Worm (Caenorhabditis elegans): Measurements from ENCODE around the gene cyn-13.

The cyn-13 gene

ce11 chrIV:17111813-17112212 lies 4.6 kb downstream of the cyn-13 start, which contains the start of gene Y116A8C.33:
Gene Y116A8C.33, plus strand, starts transcription at chrIV:17112113.
- TF ChIP-seq ceh-82 (tag; optimal IDR thresholded peaks at IDR 0.05), result no peak
- no peak for TF ChIP-seq sea-2 (GFP tag; optimal IDR thresholded peaks at IDR 0.05)
- TF ChIP-seq nhr-77 (tag; optimal IDR thresholded peaks at IDR 0.05), result no peak
- TF ChIP-seq ceh-16 (tag; optimal IDR thresholded peaks at IDR 0.05), result no peak
- TF ChIP-seq ceh-9 (tag; optimal IDR thresholded peaks at IDR 0.05), result no peak
- TF ChIP-seq nhr-67 (tag; optimal IDR thresholded peaks at IDR 0.05), result no peak
- no peak for TF ChIP-seq skn-1 (tag; optimal IDR thresholded peaks at IDR 0.05)
- TF ChIP-seq jun-1 (tag; optimal IDR thresholded peaks at IDR 0.05), result no peak
- TF ChIP-seq elt-3 (tag; optimal IDR thresholded peaks at IDR 0.05), result no peak

- TF ChIP-seq unc-39 (tag; optimal IDR thresholded peaks at IDR 0.05) (no peak), lin-15B (tag; optimal IDR thresholded peaks at IDR 0.05) (no peak), pha-4 (tag; optimal IDR thresholded peaks at IDR 0.05) (no peak), nhr-237 (tag; optimal IDR thresholded peaks at IDR 0.05) (no peak), elt-2 (tag; optimal IDR thresholded peaks at IDR 0.05) (no peak), ama-1 (optimal IDR thresholded peaks at IDR 0.05) (no peak), R02D3.7 (tag; optimal IDR thresholded peaks at IDR 0.05) (no peak), jun-1 (tag; optimal IDR thresholded peaks at IDR 0.05) (no peak), egl-5 (tag; optimal IDR thresholded peaks at IDR 0.05) (no peak), aly-2 (tag; optimal IDR thresholded peaks at IDR 0.05) (no peak), daf-12 (tag; optimal IDR thresholded peaks at IDR 0.05) (no peak), elt-3 (tag; optimal IDR thresholded peaks at IDR 0.05) (no peak), ztf-4 (tag; optimal IDR thresholded peaks at IDR 0.05) (no peak), nhr-76 (tag; optimal IDR thresholded peaks at IDR 0.05) (no peak)
These were observed 5.6 kb downstream of the cyn-13 start, which contains the start of gene sfa-1 for ce11 chrIV:17110882-17111281. Gene sfa-1, minus strand, starts transcription at chrIV:17110982.

ce11 chrIV:17109436-17109835 lies 7.0 kb downstream of the cyn-13 start:
- TF ChIP-seq nfya-1 (tag; optimal IDR thresholded peaks at IDR 0.05; ENCODE audit: insufficient read depth) (peak; percentile 91), sea-2 (GFP tag; optimal IDR thresholded peaks at IDR 0.05) (no peak)

- no peak for TF ChIP-seq snpc-4 (tag; optimal IDR thresholded peaks at IDR 0.05)
- no peak for TF ChIP-seq ama-1 (optimal IDR thresholded peaks at IDR 0.05)
- TF ChIP-seq hmg-11 (tag; optimal IDR thresholded peaks at IDR 0.05), result no peak
- peak; percentile 87 for TF ChIP-seq nfya-1 (tag; optimal IDR thresholded peaks at IDR 0.05; ENCODE audit: insufficient read depth)
These were observed 7.7 kb downstream of the cyn-13 start for ce11 chrIV:17108805-17109204.

- no peak for TF ChIP-seq ztf-11 (tag; optimal IDR thresholded peaks at IDR 0.05)
- no peak for TF ChIP-seq nfya-1 (tag; optimal IDR thresholded peaks at IDR 0.05; ENCODE audit: insufficient read depth)
- TF ChIP-seq nhr-11 (tag; optimal IDR thresholded peaks at IDR 0.05), result no peak
- TF ChIP-seq jun-1 (tag; optimal IDR thresholded peaks at IDR 0.05), result no peak
- TF ChIP-seq egl-5 (tag; optimal IDR thresholded peaks at IDR 0.05), result no peak
- TF ChIP-seq nhr-23 (tag; optimal IDR thresholded peaks at IDR 0.05), result no peak
- TF ChIP-seq unc-62 (GFP tag; optimal IDR thresholded peaks at IDR 0.05), result no peak
- TF ChIP-seq nhr-67 (tag; optimal IDR thresholded peaks at IDR 0.05), result no peak
- no peak for TF ChIP-seq ama-1 (optimal IDR thresholded peaks at IDR 0.05)
- no peak for TF ChIP-seq nhr-43 (tag; optimal IDR thresholded peaks at IDR 0.05; ENCODE audit: poor library complexity, severe bottlenecking)
- TF ChIP-seq ZK546.5 (tag; optimal IDR thresholded peaks at IDR 0.05), result no peak
- no peak for TF ChIP-seq egl-27 (tag; optimal IDR thresholded peaks at IDR 0.05)
- no peak for TF ChIP-seq nhr-237 (tag; optimal IDR thresholded peaks at IDR 0.05)
- TF ChIP-seq ceh-9 (tag; optimal IDR thresholded peaks at IDR 0.05), result no peak
- TF ChIP-seq pqm-1 (tag; optimal IDR thresholded peaks at IDR 0.05), result no peak
- TF ChIP-seq sea-2 (GFP tag; optimal IDR thresholded peaks at IDR 0.05), result no peak
- TF ChIP-seq pha-4 (tag; optimal IDR thresholded peaks at IDR 0.05), result no peak
These were observed 8.3 kb downstream of the cyn-13 start for ce11 chrIV:17108200-17108599.

ce11 chrIV:17105578-17105977 lies 10.9 kb downstream of the cyn-13 start:
- TF ChIP-seq lin-15B (tag; optimal IDR thresholded peaks at IDR 0.05), result no peak
- TF ChIP-seq nhr-25 (tag; optimal IDR thresholded peaks at IDR 0.05), result no peak
- TF ChIP-seq egl-27 (tag; optimal IDR thresholded peaks at IDR 0.05), result no peak
- TF ChIP-seq pqm-1 (tag; optimal IDR thresholded peaks at IDR 0.05), result no peak
- no peak for TF ChIP-seq nhr-76 (tag; optimal IDR thresholded peaks at IDR 0.05)
- TF ChIP-seq sea-2 (GFP tag; optimal IDR thresholded peaks at IDR 0.05), result no peak
- no peak for TF ChIP-seq eor-1 (tag; optimal IDR thresholded peaks at IDR 0.05)

Data from whole organism, L3 larva.